Worm (Caenorhabditis elegans) whole organism, young adult: ENCODE measurements around the gene C14F11.4.

Experiments used
- B0336.3 ChIP-seq: fragments of 200-800 bp; sonication (Bioruptor generic); IDR thresholded peaks from 2 replicates; pipeline ENCODE4 v1.3.6; 2022; ENCODE audit warnings: missing genetic modification characterization, missing compliant biosample characterization
- dpl-1 ChIP-seq: fragments of 150-350 bp; optimal IDR thresholded peaks from 2 replicates; lab custom pipeline; 2014; ENCODE audit warnings: missing biosample characterization, missing genetic modification reagents, missing genetic modification characterization
- egl-18 ChIP-seq: fragments of 200-800 bp; sonication (Bioruptor generic); IDR thresholded peaks from 2 replicates; pipeline ENCODE4 v1.3.6; 2022; ENCODE audit warnings: missing genetic modification reagents, missing genetic modification characterization, missing compliant biosample characterization
- madf-3 ChIP-seq: fragments of 200-800 bp; sonication (Bioruptor generic); IDR thresholded peaks from 2 replicates; pipeline ENCODE4 v1.3.6; 2022; ENCODE audit warnings: missing genetic modification reagents, missing genetic modification characterization, missing compliant biosample characterization
- nhr-90 ChIP-seq: sonication (generic microtip); optimal IDR thresholded peaks from 2 replicates; lab custom pipeline; 2016; ENCODE audit warnings: missing genotype, mild to moderate bottlenecking, missing genetic modification characterization, missing compliant biosample characterization
- pha-4 ChIP-seq: fragments of 150-350 bp; sonication (generic microtip); optimal IDR thresholded peaks from 2 replicates; lab custom pipeline; 2014; ENCODE audit warnings: missing biosample characterization, missing genetic modification reagents, missing genetic modification characterization
- repo-1 ChIP-seq: sonication (generic microtip); optimal IDR thresholded peaks from 2 replicates; lab custom pipeline; 2017; ENCODE audit warnings: mild to moderate bottlenecking, missing genetic modification characterization, missing compliant biosample characterization
- snpc-4 ChIP-seq, 5 experiments: fragments of 150-350 bp in 1 of 5; sonication (generic microtip) in 4 of 5; optimal IDR thresholded peaks; 2 replicates each; lab custom pipeline; 2014 to 2018; ENCODE audit warnings: missing genetic modification characterization in 5 of 5, missing biosample characterization in 3 of 5, antibody characterized with exemption in 2 of 5, mild to moderate bottlenecking in 2 of 5, missing compliant biosample characterization in 2 of 5, missing genotype in 2 of 5, moderate library complexity in 2 of 5, missing genetic modification reagents in 1 of 5
- unc-62 ChIP-seq: fragments of 150-350 bp; optimal IDR thresholded peaks from 2 replicates; lab custom pipeline; 2014; ENCODE audit warnings: missing biosample characterization, missing genetic modification reagents, missing genetic modification characterization

DNA sequence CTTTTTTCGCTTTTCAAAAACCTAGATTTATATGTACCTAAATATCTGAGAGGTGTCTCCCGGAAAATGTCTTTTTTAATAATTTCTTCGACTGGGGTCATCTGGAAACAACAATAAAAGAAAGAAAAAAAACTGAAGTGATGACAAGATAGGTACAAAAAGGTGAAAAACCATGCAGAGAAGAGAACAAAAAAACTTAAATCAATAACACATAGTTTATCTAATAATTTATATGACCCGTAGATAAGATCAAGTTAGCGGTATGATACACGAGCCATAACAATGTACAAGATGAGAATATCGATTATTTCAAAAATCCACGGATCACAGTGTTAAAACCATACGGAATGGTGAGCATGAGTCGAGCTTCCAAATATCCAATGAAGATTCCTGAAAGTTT, 26.5 kb downstream of the C14F11.4 start, which contains the start of gene mtp-18:
- TF ChIP-seq unc-62 (GFP tag; lab: Kevin White, UChicago): no peak
- no peak for TF ChIP-seq repo-1
- no peak for TF ChIP-seq pha-4 (tag; lab: Kevin White, UChicago)
- TF ChIP-seq snpc-4 (GFP tag; optimal IDR thresholded peaks at IDR 0.05; lab: Kevin White, UChicago): no peak
- no peak for TF ChIP-seq snpc-4 (tag; optimal IDR thresholded peaks at IDR 0.05; lab: Kevin White, UChicago)
- TF ChIP-seq egl-18 (GFP tag; lab: Robert Waterston, UW): no peak
- TF ChIP-seq nhr-90: no peak
- TF ChIP-seq B0336.3 (GFP tag; lab: Robert Waterston, UW): no peak
- no peak for TF ChIP-seq dpl-1
- TF ChIP-seq madf-3 (GFP tag; lab: Robert Waterston, UW): no peak
